Worm (Caenorhabditis elegans) whole organism, late embryonic: ENCODE measurements around the gene C50D2.1.

Experiments
- ceh-34 ChIP-seq: sonication (generic microtip); optimal IDR thresholded peaks from 2 replicates; lab custom pipeline; 2016; ENCODE audit warnings: mild to moderate bottlenecking, missing genetic modification characterization, missing compliant biosample characterization
- fkh-10 ChIP-seq: fragments of 150-350 bp; optimal IDR thresholded peaks from 2 replicates; lab custom pipeline; 2014; ENCODE audit warnings: missing biosample characterization, missing genetic modification reagents, missing genetic modification characterization
- gmeb-2 ChIP-seq: sonication (generic microtip); optimal IDR thresholded peaks from 2 replicates; lab custom pipeline; 2016; ENCODE audit warnings: missing genetic modification characterization, inconsistent platforms, missing compliant biosample characterization
- hlh-13 ChIP-seq: fragments of 200-800 bp; sonication (Bioruptor generic); optimal IDR thresholded peaks from 2 replicates; lab custom pipeline; 2018; ENCODE audit warnings: mild to moderate bottlenecking, missing genetic modification characterization, missing compliant biosample characterization
- nfya-1 ChIP-seq: sonication (generic microtip); optimal IDR thresholded peaks from 2 replicates; lab custom pipeline; 2017; ENCODE audit warnings: missing genetic modification characterization, mild to moderate bottlenecking, missing compliant biosample characterization, antibody characterized with exemption, moderate library complexity
- nhr-11 ChIP-seq: fragments of 150-350 bp; optimal IDR thresholded peaks from 2 replicates; lab custom pipeline; 2014; ENCODE audit warnings: missing biosample characterization, missing genetic modification characterization
- pha-4 ChIP-seq: fragments of 150-350 bp; optimal IDR thresholded peaks from 2 replicates; lab custom pipeline; 2018; ENCODE audit warnings: missing biosample characterization, missing genetic modification reagents, missing genetic modification characterization
- ref-2 ChIP-seq: sonication (generic microtip); optimal IDR thresholded peaks from 2 replicates; lab custom pipeline; 2016; ENCODE audit warnings: missing genetic modification characterization, missing compliant biosample characterization
- tbx-2 ChIP-seq: sonication (generic microtip); optimal IDR thresholded peaks from 2 replicates; lab custom pipeline; 2016; ENCODE audit warnings: missing genetic modification characterization, missing compliant biosample characterization
- unc-42 ChIP-seq: sonication (generic microtip); optimal IDR thresholded peaks from 2 replicates; lab custom pipeline; 2016; ENCODE audit warnings: missing genotype, missing genetic modification characterization, missing compliant biosample characterization

DNA sequence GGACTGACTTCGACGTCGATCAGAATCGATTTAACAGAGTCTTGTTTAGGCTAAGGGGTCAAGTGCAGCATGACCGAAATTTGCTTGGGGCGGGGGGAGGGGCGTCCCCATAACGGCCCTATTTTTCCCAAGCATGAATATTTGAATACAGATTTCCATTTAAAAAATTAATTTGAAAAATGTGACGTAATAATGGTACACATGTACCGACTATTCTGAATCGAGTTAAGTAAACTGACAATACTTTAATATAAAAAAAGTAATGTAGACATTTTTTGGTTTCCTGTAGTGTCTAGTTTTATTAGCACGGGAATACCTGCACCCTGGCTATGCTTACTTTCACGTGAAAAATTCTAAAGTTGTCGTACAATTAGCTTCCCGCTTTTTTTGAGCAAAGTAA lies 24.6 kb upstream of the C50D2.1 start:
- no peak for TF ChIP-seq gmeb-2
- TF ChIP-seq ceh-34 (tag; lab: Kevin White, UChicago), result no peak
- no peak for TF ChIP-seq nfya-1 (tag; lab: Kevin White, UChicago)
- no peak for TF ChIP-seq fkh-10 (GFP tag; lab: Kevin White, UChicago)
- no peak for TF ChIP-seq ref-2
- no peak for TF ChIP-seq tbx-2
- TF ChIP-seq unc-42 (tag; lab: Kevin White, UChicago), result no peak
- no peak for TF ChIP-seq nhr-11 (tag; lab: Kevin White, UChicago)
- no peak for TF ChIP-seq pha-4 (tag; lab: Kevin White, UChicago)
- TF ChIP-seq hlh-13 (GFP tag; lab: Kevin White, UChicago), result no peak
